Worm (Caenorhabditis elegans): ENCODE data around the gene lgc-21.

The lgc-21 gene

ce11 chrX:14055715-14056114 lies 12.1 kb downstream of the lgc-21 start:
- TF ChIP-seq ctbp-1 (GFP tag; IDR thresholded peaks at IDR 0.05) (no peak), zfp-3 (GFP tag; conservative IDR thresholded peaks at IDR 0.05) (no peak), nhr-76 (tag; optimal IDR thresholded peaks at IDR 0.05) (no peak), aly-2 (tag; optimal IDR thresholded peaks at IDR 0.05) (no peak), F44E2.7 (GFP tag; IDR thresholded peaks at IDR 0.05) (no peak), dmd-8 (GFP tag; IDR thresholded peaks at IDR 0.05) (no peak), gei-8 (GFP tag; optimal IDR thresholded peaks at IDR 0.05) (no peak), T20F7.1 (GFP tag; optimal IDR thresholded peaks at IDR 0.05) (no peak)

- no peak for TF ChIP-seq lin-38 (GFP tag; IDR thresholded peaks at IDR 0.05)
- no peak for TF ChIP-seq dmd-6 (GFP tag; IDR thresholded peaks at IDR 0.05)
- peak; percentile 48 for TF ChIP-seq hlh-11 (tag; optimal IDR thresholded peaks at IDR 0.05)
- peak in 1 of 2 experiments; percentile 35 for TF ChIP-seq daf-16 (GFP tag; optimal IDR thresholded peaks at IDR 0.05)
- TF ChIP-seq daf-16 (tag; optimal IDR thresholded peaks at IDR 0.05) = no peak
- no peak for TF ChIP-seq mxl-3 (GFP tag; optimal IDR thresholded peaks at IDR 0.05)
- no peak for TF ChIP-seq D1046.2 (GFP tag; IDR thresholded peaks at IDR 0.05)
- TF ChIP-seq unc-130 (GFP tag; optimal IDR thresholded peaks at IDR 0.05) = no peak
- peak; percentile 28 for TF ChIP-seq aha-1 (tag)
Observed at ce11 chrX:14054799-14055198, 13.0 kb downstream of the lgc-21 start.

ce11 chrX:14053754-14054153 lies 14.0 kb downstream of the lgc-21 start:
- TF ChIP-seq dmd-8 (GFP tag; IDR thresholded peaks at IDR 0.05) (0 out of 2 replicates have a peak, but pooled peaks have one; percentile 5), unc-62 (GFP tag; optimal IDR thresholded peaks at IDR 0.05 in 1 of 2) (peak in 1 of 2 experiments; percentile 93), unc-62 (tag; optimal IDR thresholded peaks at IDR 0.05) (no peak), aha-1 (tag) (peak; percentile 63), hif-1 (tag; optimal IDR thresholded peaks at IDR 0.05) (no peak), tra-1 (GFP tag; IDR thresholded peaks at IDR 0.05) (no peak)

ce11 chrX:14049235-14049634 lies 18.5 kb downstream of the lgc-21 start, which contains the start of gene dyc-1:
TSS of gene dyc-1 (plus strand) at chrX:14049535.
- TF ChIP-seq daf-19 (GFP tag; conservative IDR thresholded peaks at IDR 0.05) (no peak), sdz-12 (GFP tag; optimal IDR thresholded peaks at IDR 0.05) (no peak), T20F7.1 (GFP tag; optimal IDR thresholded peaks at IDR 0.05) (no peak), tag-97 (GFP tag; IDR thresholded peaks at IDR 0.05) (no peak), dmd-6 (GFP tag; IDR thresholded peaks at IDR 0.05) (no peak), zip-11 (GFP tag; IDR thresholded peaks at IDR 0.05) (no peak), nhr-6 (tag; optimal IDR thresholded peaks at IDR 0.05) (no peak), ceh-82 (tag; optimal IDR thresholded peaks at IDR 0.05) (no peak), skn-1 (tag; optimal IDR thresholded peaks at IDR 0.05) (no peak), Y5F2A.4 (GFP tag; optimal IDR thresholded peaks at IDR 0.05) (no peak), php-3 (GFP tag; IDR thresholded peaks at IDR 0.05) (no peak)

ce11 chrX:14047609-14048008 lies 20.2 kb downstream of the lgc-21 start:
- TF ChIP-seq arid-1 (GFP tag; conservative IDR thresholded peaks at IDR 0.05) (no peak), fkh-10 (GFP tag; optimal IDR thresholded peaks at IDR 0.05) (peak; percentile 81), unc-62 (GFP tag; optimal IDR thresholded peaks at IDR 0.05 in 1 of 2) (peak in 1 of 2 experiments; percentile 8), unc-62 (tag; optimal IDR thresholded peaks at IDR 0.05) (no peak), ctbp-1 (GFP tag; IDR thresholded peaks at IDR 0.05) (peak; percentile 58; the same call in 1 of the 2 replicates)

- TF ChIP-seq php-3 (GFP tag; IDR thresholded peaks at IDR 0.05) (no peak), hlh-30 (tag; optimal IDR thresholded peaks at IDR 0.05; ENCODE audit: insufficient read depth) (peak; percentile 16), set-16 (GFP tag; IDR thresholded peaks at IDR 0.05) (peak; percentile 46), F26F4.8 (GFP tag; conservative IDR thresholded peaks at IDR 0.05) (no peak), unc-62 (GFP tag; optimal IDR thresholded peaks at IDR 0.05 in 1 of 2) (peak in 1 of 2 experiments; percentile 80), unc-62 (tag; optimal IDR thresholded peaks at IDR 0.05) (no peak), hlh-11 (tag; optimal IDR thresholded peaks at IDR 0.05) (peak; percentile 12), nhr-11 (tag; optimal IDR thresholded peaks at IDR 0.05) (peak; percentile 25), ZK546.5 (tag; optimal IDR thresholded peaks at IDR 0.05) (no peak), aha-1 (tag) (peak; percentile 51), ceh-20 (GFP tag; IDR thresholded peaks at IDR 0.05) (peak; percentile 68)
Observed at ce11 chrX:14044362-14044761, 23.4 kb downstream of the lgc-21 start.
